Fruit fly (Drosophila melanogaster) whole organism, prepupa: ENCODE measurements around the gene Bdbt.

Experiments
- Blimp-1 ChIP-seq: fragments of 200-800 bp; sonication (Bioruptor generic); optimal IDR thresholded peaks from 3 replicates; lab custom pipeline; 2017; ENCODE audit warnings: missing biosample characterization, missing genetic modification characterization, mild to moderate bottlenecking, moderate library complexity, missing genetic modification reagents
- CG11762 ChIP-seq: fragments of 200-800 bp; sonication (Bioruptor generic); optimal IDR thresholded peaks from 3 replicates; lab custom pipeline; 2016; ENCODE audit warnings: missing biosample characterization, missing genetic modification characterization; ENCODE audit not compliant: insufficient read depth
- CG11902 ChIP-seq: fragments of 200-800 bp; sonication (Bioruptor generic); optimal IDR thresholded peaks from 3 replicates; lab custom pipeline; 2016; ENCODE audit warnings: missing biosample characterization, missing genetic modification characterization
- CG15336 ChIP-seq: fragments of 200-800 bp; sonication (Bioruptor generic); IDR thresholded peaks from 2 replicates; pipeline ENCODE4 v1.3.6; 2022; ENCODE audit warnings: missing biosample characterization, missing genetic modification characterization
- CG1621 ChIP-seq: fragments of 200-800 bp; sonication (Bioruptor generic); optimal IDR thresholded peaks from 3 replicates; lab custom pipeline; 2018; ENCODE audit warnings: missing biosample characterization, mild to moderate bottlenecking, missing genetic modification characterization
- CG16779 ChIP-seq: fragments of 200-800 bp; sonication (Bioruptor generic); optimal IDR thresholded peaks from 3 replicates; lab custom pipeline; 2017; ENCODE audit warnings: missing biosample characterization, mild to moderate bottlenecking, missing genetic modification characterization
- CG3032 ChIP-seq: fragments of 200-800 bp; optimal IDR thresholded peaks from 2 replicates; lab custom pipeline; 2019; ENCODE audit warnings: missing biosample characterization, mild to moderate bottlenecking, missing genetic modification characterization, moderate library complexity
- CG32006 ChIP-seq: fragments of 200-800 bp; sonication (Bioruptor generic); optimal IDR thresholded peaks from 3 replicates; lab custom pipeline; 2017; ENCODE audit warnings: missing biosample characterization, mild to moderate bottlenecking, missing genetic modification characterization
- CG34406 ChIP-seq: fragments of 200-800 bp; sonication (Bioruptor generic); optimal IDR thresholded peaks from 3 replicates; lab custom pipeline; 2016; ENCODE audit warnings: missing biosample characterization, missing genetic modification characterization
- CG3919 ChIP-seq: fragments of 200-800 bp; sonication (Bioruptor generic); optimal IDR thresholded peaks from 3 replicates; lab custom pipeline; 2016; ENCODE audit warnings: missing biosample characterization, missing genetic modification characterization
- CG6163 ChIP-seq: fragments of 200-800 bp; sonication (Bioruptor generic); IDR thresholded peaks from 3 replicates; pipeline ENCODE4 v1.3.6; 2022; ENCODE audit warnings: missing biosample characterization, missing genetic modification characterization
- CG6276 ChIP-seq: fragments of 200-800 bp; sonication (Bioruptor generic); optimal IDR thresholded peaks from 2 replicates; lab custom pipeline; 2017; ENCODE audit warnings: missing biosample characterization, mild to moderate bottlenecking, missing genetic modification characterization
- CG6808 ChIP-seq: fragments of 200-800 bp; sonication (Bioruptor generic); optimal IDR thresholded peaks from 3 replicates; lab custom pipeline; 2017; ENCODE audit warnings: missing biosample characterization, missing genetic modification characterization, mild to moderate bottlenecking, moderate library complexity, missing genetic modification reagents
- CG8119 ChIP-seq: fragments of 200-800 bp; sonication (Bioruptor generic); IDR thresholded peaks from 3 replicates; pipeline ENCODE4 v1.3.6; 2022; ENCODE audit warnings: missing biosample characterization, missing genetic modification characterization
- CG8319 ChIP-seq: fragments of 200-800 bp; sonication (Bioruptor generic); optimal IDR thresholded peaks from 3 replicates; lab custom pipeline; 2016; ENCODE audit warnings: missing biosample characterization, missing genetic modification characterization
- CG9139 ChIP-seq: fragments of 200-800 bp; sonication (Bioruptor generic); optimal IDR thresholded peaks from 3 replicates; lab custom pipeline; 2017; ENCODE audit warnings: missing biosample characterization, mild to moderate bottlenecking, missing genetic modification characterization
- Eip78C ChIP-seq: fragments of 200-800 bp; sonication (Bioruptor generic); peaks from one replicate; lab custom pipeline; 2016; ENCODE audit warnings: missing biosample characterization, missing genetic modification characterization
- Eip93F ChIP-seq: fragments of 200-800 bp; sonication (Bioruptor generic); optimal IDR thresholded peaks from 2 replicates; lab custom pipeline; 2016; ENCODE audit warnings: missing biosample characterization, mild to moderate bottlenecking, missing genetic modification characterization
- Ets21C ChIP-seq: fragments of 200-800 bp; sonication (Bioruptor generic); optimal IDR thresholded peaks from 3 replicates; lab custom pipeline; 2016; ENCODE audit warnings: missing biosample characterization, missing genetic modification characterization
- Ets96B ChIP-seq: fragments of 200-800 bp; optimal IDR thresholded peaks from 2 replicates; lab custom pipeline; 2019; ENCODE audit warnings: missing biosample characterization, mild to moderate bottlenecking, missing genetic modification characterization, moderate library complexity
- Gug ChIP-seq: fragments of 200-800 bp; sonication (Bioruptor generic); IDR thresholded peaks from 2 replicates; pipeline ENCODE4 v1.3.6; 2022; ENCODE audit warnings: missing biosample characterization, missing genetic modification characterization
- Hr39 ChIP-seq: fragments of 200-800 bp; sonication (Bioruptor generic); optimal IDR thresholded peaks from 2 replicates; lab custom pipeline; 2016; ENCODE audit warnings: missing biosample characterization, missing genetic modification characterization
- Lpt ChIP-seq: fragments of 200-800 bp; sonication (Bioruptor generic); optimal IDR thresholded peaks from 3 replicates; lab custom pipeline; 2016; ENCODE audit warnings: missing biosample characterization, missing genetic modification characterization
- Met ChIP-seq: fragments of 200-800 bp; sonication (Bioruptor generic); optimal IDR thresholded peaks from 3 replicates; lab custom pipeline; 2016; ENCODE audit warnings: missing biosample characterization, missing genetic modification characterization
- OdsH ChIP-seq: fragments of 200-800 bp; sonication (Bioruptor generic); optimal IDR thresholded peaks from 3 replicates; lab custom pipeline; 2016; ENCODE audit warnings: missing biosample characterization, missing genetic modification characterization
- Smox ChIP-seq: fragments of 200-800 bp; sonication (Bioruptor generic); optimal IDR thresholded peaks from 3 replicates; lab custom pipeline; 2016; ENCODE audit warnings: missing biosample characterization, missing genetic modification characterization
- Sox102F ChIP-seq: fragments of 200-800 bp; sonication (Bioruptor generic); optimal IDR thresholded peaks from 2 replicates; lab custom pipeline; 2016; ENCODE audit warnings: missing biosample characterization, mild to moderate bottlenecking, missing genetic modification characterization
- achi ChIP-seq: fragments of 200-800 bp; sonication (Bioruptor generic); optimal IDR thresholded peaks from 3 replicates; lab custom pipeline; 2016; ENCODE audit warnings: missing biosample characterization, missing genetic modification characterization
- acj6 ChIP-seq: fragments of 200-800 bp; sonication (Bioruptor generic); optimal IDR thresholded peaks from 3 replicates; lab custom pipeline; 2016; ENCODE audit warnings: missing biosample characterization, missing genetic modification characterization
- cyc ChIP-seq: fragments of 200-800 bp; sonication (Bioruptor generic); optimal IDR thresholded peaks from 3 replicates; lab custom pipeline; 2016; ENCODE audit warnings: missing biosample characterization, missing genetic modification characterization
- dsx ChIP-seq: fragments of 200-800 bp; optimal IDR thresholded peaks from 3 replicates; lab custom pipeline; 2019; ENCODE audit warnings: missing biosample characterization, mild to moderate bottlenecking, missing genetic modification characterization, moderate library complexity; ENCODE audit not compliant: poor library complexity, severe bottlenecking
- esn ChIP-seq: fragments of 200-800 bp; sonication (Bioruptor generic); optimal IDR thresholded peaks from 2 replicates; lab custom pipeline; 2016; ENCODE audit warnings: missing biosample characterization, mild to moderate bottlenecking, missing genetic modification characterization, moderate library complexity
- fd59A ChIP-seq: fragments of 200-800 bp; sonication (Bioruptor generic); optimal IDR thresholded peaks from 2 replicates; lab custom pipeline; 2017; ENCODE audit warnings: missing biosample characterization, mild to moderate bottlenecking, missing genetic modification characterization, missing genetic modification reagents
- fkh ChIP-seq: fragments of 200-800 bp; sonication (Bioruptor generic); optimal IDR thresholded peaks from 3 replicates; lab custom pipeline; 2017; ENCODE audit warnings: missing biosample characterization, mild to moderate bottlenecking, missing genetic modification characterization, moderate library complexity
- lz ChIP-seq: fragments of 200-800 bp; sonication (Bioruptor generic); optimal IDR thresholded peaks from 3 replicates; lab custom pipeline; 2016; ENCODE audit warnings: missing biosample characterization, missing genetic modification characterization
- net ChIP-seq: fragments of 200-800 bp; sonication (Bioruptor generic); optimal IDR thresholded peaks from 3 replicates; lab custom pipeline; 2016; ENCODE audit warnings: missing biosample characterization, missing genetic modification characterization
- pdm3 ChIP-seq: fragments of 200-800 bp; sonication (Bioruptor generic); optimal IDR thresholded peaks from 3 replicates; lab custom pipeline; 2016; ENCODE audit warnings: missing biosample characterization, missing genetic modification characterization
- salr ChIP-seq, 2 experiments: fragments of 200-800 bp; sonication (Bioruptor generic); optimal IDR thresholded peaks; 3 replicates each; lab custom pipeline; 2016 to 2018; ENCODE audit warnings: missing biosample characterization in 2 of 2, missing genetic modification characterization in 2 of 2, mild to moderate bottlenecking in 1 of 2
- spab ChIP-seq: fragments of 200-800 bp; sonication (Bioruptor generic); optimal IDR thresholded peaks from 2 replicates; lab custom pipeline; 2017; ENCODE audit warnings: missing biosample characterization, mild to moderate bottlenecking, missing genetic modification characterization, missing genetic modification reagents
- svp ChIP-seq: fragments of 200-800 bp; sonication (Bioruptor generic); peaks from one replicate; lab custom pipeline; 2016; ENCODE audit warnings: missing biosample characterization, missing genetic modification characterization
- topi ChIP-seq: fragments of 200-800 bp; sonication (Bioruptor generic); optimal IDR thresholded peaks from 3 replicates; lab custom pipeline; 2016; ENCODE audit warnings: missing biosample characterization, missing genetic modification characterization

The Bdbt gene

DNA sequence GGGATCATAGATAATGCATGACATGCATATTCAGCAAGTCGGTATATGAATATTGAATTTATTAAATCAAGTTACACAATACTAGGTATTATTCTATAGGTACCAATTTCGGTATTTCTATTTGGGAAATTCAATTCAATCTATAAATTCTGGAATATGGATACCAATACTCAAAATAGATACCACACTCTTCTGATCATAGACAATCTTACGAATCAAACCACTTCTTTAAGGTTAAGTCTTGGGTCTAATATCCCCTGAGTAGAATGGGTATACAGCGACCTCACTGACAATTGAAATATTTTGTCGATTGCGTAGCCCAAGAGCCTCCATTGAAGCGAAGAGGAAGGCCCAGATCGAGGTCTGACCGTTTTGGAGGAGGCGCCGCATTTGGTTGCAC lies 25.8 kb downstream of the Bdbt start (continued):
- no peak for TF ChIP-seq CG11762 (GFP tag; lab: Kevin White, UChicago)
- peak; percentile 9 for TF ChIP-seq Hr39
- TF ChIP-seq Smox (GFP tag; lab: Kevin White, UChicago) = no peak
- TF ChIP-seq CG3919 = no peak

DNA sequence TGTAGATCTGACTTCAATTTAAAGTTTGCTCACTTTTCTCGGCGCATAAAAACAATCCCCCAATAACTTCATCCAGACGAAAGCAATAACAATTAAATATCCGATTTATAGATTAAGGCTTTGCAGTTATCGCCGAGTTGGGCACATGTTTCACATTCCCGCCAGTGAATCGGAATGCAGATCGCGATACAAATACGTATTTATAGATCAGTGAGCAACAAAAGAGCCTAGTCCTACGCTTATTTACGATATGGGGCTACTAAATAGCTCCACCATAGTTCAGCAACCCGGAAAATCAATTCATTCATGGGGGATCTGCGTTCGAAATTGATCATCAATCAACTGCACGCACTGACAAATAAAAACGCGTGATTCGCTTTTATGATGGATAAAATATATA lies 26.6 kb downstream of the Bdbt start:
- TF ChIP-seq CG11902 (GFP tag; lab: Kevin White, UChicago) (no peak), topi (no peak), Met (no peak), CG3032 (tag; lab: Kevin White, UChicago) (no peak), net (GFP tag; lab: Kevin White, UChicago) (no peak), svp (GFP tag; lab: Kevin White, UChicago) (no peak), dsx (GFP tag; lab: Kevin White, UChicago) (no peak), Lpt (GFP tag; lab: Kevin White, UChicago) (no peak), salr (GFP tag; optimal IDR thresholded peaks at IDR 0.05; lab: Kevin White, UChicago) (no peak), CG32006 (no peak), esn (no peak), Sox102F (GFP tag; lab: Kevin White, UChicago) (no peak), lz (GFP tag; lab: Kevin White, UChicago) (no peak), achi (GFP tag; lab: Kevin White, UChicago) (no peak), CG6808 (GFP tag; lab: Kevin White, UChicago) (no peak), CG6163 (no peak)

DNA sequence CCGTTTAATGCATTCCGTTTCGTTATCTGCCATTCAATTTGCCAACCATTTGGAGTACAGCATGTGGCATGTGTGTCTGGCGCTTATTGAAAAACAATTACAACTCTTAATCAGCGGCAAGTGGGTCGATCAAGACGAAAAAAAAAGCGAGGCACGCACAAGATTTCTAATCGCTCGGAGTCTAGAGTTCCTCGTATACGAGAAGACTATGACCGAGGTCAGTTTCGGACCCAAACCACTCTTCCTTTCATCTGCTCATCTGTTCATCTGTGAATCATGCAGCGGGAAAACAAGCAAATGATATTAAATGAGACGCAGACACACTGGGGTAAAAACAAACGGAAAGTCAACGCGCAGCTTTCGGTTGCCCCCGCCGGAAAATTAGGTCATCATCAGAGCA lies 27.2 kb downstream of the Bdbt start:
- peak; percentile 62 for TF ChIP-seq svp (GFP tag; lab: Kevin White, UChicago)
- TF ChIP-seq CG9139 (GFP tag; lab: Kevin White, UChicago) = no peak
- TF ChIP-seq, all 60 proteins: peak for 1

DNA sequence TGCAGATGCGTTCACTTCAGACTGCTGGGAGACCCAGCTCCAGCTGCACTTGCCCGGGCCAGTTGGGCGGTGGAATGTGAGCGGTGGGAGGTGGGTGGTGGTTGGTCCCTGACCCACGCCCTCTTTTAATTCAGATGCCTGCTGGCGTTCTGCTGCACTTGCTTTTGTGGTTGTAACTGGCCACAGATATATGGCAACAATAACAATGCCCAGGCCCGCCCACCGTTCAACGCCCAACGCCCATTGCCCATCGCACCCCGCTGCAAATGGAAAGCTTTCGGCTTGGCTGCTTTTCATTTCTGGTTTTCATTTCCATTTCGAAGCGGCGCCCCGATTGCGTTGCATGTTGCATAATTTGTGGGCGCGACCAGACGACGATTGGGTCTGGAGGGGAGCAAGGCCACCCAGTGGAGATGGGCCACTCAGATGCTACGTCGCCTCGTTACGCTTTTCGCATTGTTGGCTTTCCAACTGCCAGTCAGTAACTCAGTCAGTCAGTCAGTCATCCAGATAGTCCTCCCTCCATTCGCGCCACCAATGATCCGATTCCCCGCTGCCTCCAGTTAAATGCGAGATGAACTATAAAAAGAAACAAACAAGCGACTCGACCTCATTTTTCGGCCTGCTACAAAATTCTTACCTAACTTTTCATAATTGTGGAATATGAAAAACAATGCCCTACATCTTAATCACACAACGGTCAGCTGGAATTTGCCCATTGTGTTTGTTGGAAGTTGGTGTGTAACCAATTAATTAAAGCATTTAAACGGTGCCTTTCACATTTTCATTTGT lies 28.2 kb downstream of the Bdbt start:
- no peak for TF ChIP-seq acj6 (GFP tag; lab: Kevin White, UChicago)
- no peak for TF ChIP-seq spab (GFP tag; lab: Kevin White, UChicago)
- no peak for TF ChIP-seq Eip93F (GFP tag; lab: Kevin White, UChicago)
- TF ChIP-seq cyc = no peak
- TF ChIP-seq net (GFP tag; lab: Kevin White, UChicago) = no peak
- TF ChIP-seq Eip78C (GFP tag; lab: Kevin White, UChicago) = peak; percentile 23
- no peak for TF ChIP-seq CG8319 (GFP tag; lab: Kevin White, UChicago)
- no peak for TF ChIP-seq pdm3 (GFP tag; lab: Kevin White, UChicago)
- TF ChIP-seq CG8119 (GFP tag; lab: Robert Waterston, UW) = no peak
- peak; percentile 63 for TF ChIP-seq svp (GFP tag; lab: Kevin White, UChicago)
- TF ChIP-seq CG1621 (tag; lab: Kevin White, UChicago) = no peak
- no peak for TF ChIP-seq Lpt (GFP tag; lab: Kevin White, UChicago)

DNA sequence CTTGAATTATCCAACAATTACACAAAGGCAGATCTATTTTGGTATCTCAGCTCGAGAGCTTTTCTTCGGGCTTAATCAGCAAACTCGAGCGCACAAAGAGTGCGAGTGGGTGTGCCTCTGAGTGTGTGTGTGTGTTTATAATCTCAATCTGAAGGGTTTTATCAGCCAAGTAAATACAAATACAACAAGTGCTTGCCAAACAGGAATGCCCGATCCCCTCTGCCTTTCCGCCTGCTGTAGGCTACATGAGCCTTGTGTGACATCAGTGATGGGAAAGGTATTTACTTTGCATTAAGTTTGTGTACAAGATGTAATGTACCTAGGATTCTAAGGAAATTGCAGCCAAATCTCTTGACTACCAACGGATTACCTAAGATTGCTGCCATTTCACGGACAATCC lies 29.2 kb downstream of the Bdbt start:
- TF ChIP-seq Blimp-1 (peak; percentile 24), CG8119 (GFP tag; lab: Robert Waterston, UW) (no peak), CG16779 (no peak), Lpt (GFP tag; lab: Kevin White, UChicago) (no peak), CG8319 (GFP tag; lab: Kevin White, UChicago) (peak; percentile 3), CG6276 (GFP tag; lab: Kevin White, UChicago) (no peak), Ets96B (tag; lab: Kevin White, UChicago) (no peak), Gug (GFP tag; lab: Robert Waterston, UW) (no peak), CG11762 (GFP tag; lab: Kevin White, UChicago) (no peak), OdsH (GFP tag; lab: Kevin White, UChicago) (no peak), fd59A (GFP tag; lab: Kevin White, UChicago) (peak; percentile 35), CG3032 (tag; lab: Kevin White, UChicago) (no peak), fkh (GFP tag; lab: Kevin White, UChicago) (no peak), topi (peak; percentile 51), pdm3 (GFP tag; lab: Kevin White, UChicago) (no peak), lz (GFP tag; lab: Kevin White, UChicago) (peak; percentile 3), Eip78C (GFP tag; lab: Kevin White, UChicago) (peak; percentile 87), CG15336 (no peak), net (GFP tag; lab: Kevin White, UChicago) (no peak), achi (GFP tag; lab: Kevin White, UChicago) (no peak), CG34406 (GFP tag; lab: Kevin White, UChicago) (peak; percentile 42), dsx (GFP tag; lab: Kevin White, UChicago) (no peak), Ets21C (GFP tag; lab: Kevin White, UChicago) (no peak), CG11902 (GFP tag; lab: Kevin White, UChicago) (no peak)
